Worm (Caenorhabditis elegans): ENCODE data around the gene oac-22.

Gene oac-22

DNA sequence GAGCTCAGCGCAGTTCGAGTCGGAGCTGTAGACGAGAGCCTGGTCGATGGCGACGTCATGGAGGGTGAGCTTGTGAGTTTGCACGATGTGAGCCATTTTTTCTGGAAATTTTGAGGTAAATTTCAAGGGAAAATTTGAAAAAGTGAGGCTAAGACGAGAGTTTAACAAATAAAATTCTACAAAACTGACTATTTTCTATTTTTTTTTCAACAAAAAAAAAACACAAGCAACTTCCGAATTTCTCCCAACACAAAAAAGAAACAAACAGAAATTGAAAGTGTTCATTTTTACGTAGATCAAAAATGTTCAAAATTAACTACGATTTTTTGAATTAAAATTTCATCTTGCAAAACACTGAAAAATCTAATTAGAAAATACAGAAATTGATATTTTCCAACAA lies 11.8 kb upstream of the oac-22 start, which contains the start of gene F37C4.5:
Gene F37C4.5 (minus strand): TSS at position 101 of the 400 bp plus-strand sequence.
- TF ChIP-seq ama-1 (optimal IDR thresholded peaks at IDR 0.05), result no peak
- no peak for TF ChIP-seq efl-3 (GFP tag; optimal IDR thresholded peaks at IDR 0.05)
- no peak for TF ChIP-seq mep-1 (tag; optimal IDR thresholded peaks at IDR 0.05)
- no peak for TF ChIP-seq blmp-1 (tag; optimal IDR thresholded peaks at IDR 0.05)
- TF ChIP-seq nhr-71 (tag; optimal IDR thresholded peaks at IDR 0.05), result no peak
- TF ChIP-seq C34B4.2 (tag; optimal IDR thresholded peaks at IDR 0.05), result no peak
- no peak for TF ChIP-seq tlp-1 (tag; optimal IDR thresholded peaks at IDR 0.05)
- TF ChIP-seq ceh-88 (GFP tag; IDR thresholded peaks at IDR 0.05), result no peak
- TF ChIP-seq mef-2 (tag; optimal IDR thresholded peaks at IDR 0.05), result no peak
- TF ChIP-seq tbx-2 (tag; optimal IDR thresholded peaks at IDR 0.05), result no peak
- no peak for TF ChIP-seq ets-5 (GFP tag; IDR thresholded peaks at IDR 0.05)
- no peak for TF ChIP-seq grh-1 (GFP tag; IDR thresholded peaks at IDR 0.05)
- TF ChIP-seq jun-1 (tag; optimal IDR thresholded peaks at IDR 0.05), result no peak
- no peak for TF ChIP-seq nhr-84 (tag; optimal IDR thresholded peaks at IDR 0.05)
- no peak for TF ChIP-seq egl-13 (tag; optimal IDR thresholded peaks at IDR 0.05)
- no peak for TF ChIP-seq snu-23 (GFP tag; optimal IDR thresholded peaks at IDR 0.05)
- TF ChIP-seq skn-1 (tag; optimal IDR thresholded peaks at IDR 0.05), result no peak
- no peak for TF ChIP-seq dsc-1 (tag; optimal IDR thresholded peaks at IDR 0.05)

DNA sequence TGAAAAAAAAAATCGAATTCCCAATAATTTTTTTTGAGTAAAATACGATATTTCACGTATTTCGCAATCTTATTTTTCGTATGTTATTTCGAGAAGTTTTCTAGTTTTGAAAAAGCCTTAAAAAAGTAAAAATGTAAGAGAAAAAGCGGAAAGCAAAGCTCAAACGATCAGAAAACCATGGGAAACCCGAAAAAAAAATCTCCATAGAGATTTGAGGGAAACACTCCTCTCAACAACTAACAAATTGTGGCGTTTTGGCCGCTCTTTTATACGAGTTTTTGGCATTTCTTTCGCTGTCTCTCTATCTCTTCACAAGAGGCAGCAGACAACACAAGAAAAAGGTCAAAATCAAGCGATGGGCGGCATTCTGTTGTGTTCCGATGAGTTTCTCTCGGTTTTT lies 11.1 kb upstream of the oac-22 start:
- TF ChIP-seq lin-39 (tag; optimal IDR thresholded peaks at IDR 0.05), result no peak
- TF ChIP-seq aly-2 (tag; optimal IDR thresholded peaks at IDR 0.05), result peak; percentile 49
- no peak for TF ChIP-seq C34B4.2 (tag; optimal IDR thresholded peaks at IDR 0.05)
- no peak for TF ChIP-seq jun-1 (tag; optimal IDR thresholded peaks at IDR 0.05)
- TF ChIP-seq irx-1 (tag; optimal IDR thresholded peaks at IDR 0.05), result no peak
- no peak for TF ChIP-seq tlp-1 (tag; optimal IDR thresholded peaks at IDR 0.05)
- peak; percentile 56 for TF ChIP-seq nhr-85 (tag)
- no peak for TF ChIP-seq ceh-8 (GFP tag; optimal IDR thresholded peaks at IDR 0.05)
- peak; percentile 14 for TF ChIP-seq rnt-1 (tag; optimal IDR thresholded peaks at IDR 0.05)
- no peak for TF ChIP-seq unc-130 (tag; optimal IDR thresholded peaks at IDR 0.05)
- TF ChIP-seq egl-13 (tag; optimal IDR thresholded peaks at IDR 0.05), result no peak
- peak; percentile 8 for TF ChIP-seq zip-4 (GFP tag; optimal IDR thresholded peaks at IDR 0.05)
- no peak for TF ChIP-seq pqm-1 (tag; optimal IDR thresholded peaks at IDR 0.05)
- no peak for TF ChIP-seq ceh-88 (GFP tag; IDR thresholded peaks at IDR 0.05)
- no peak for TF ChIP-seq zag-1 (tag; optimal IDR thresholded peaks at IDR 0.05)
- no peak for TF ChIP-seq nhr-12 (tag; optimal IDR thresholded peaks at IDR 0.05)
- TF ChIP-seq unc-86 (tag; optimal IDR thresholded peaks at IDR 0.05), result no peak
- no peak for TF ChIP-seq hlh-4 (tag; optimal IDR thresholded peaks at IDR 0.05)
- TF ChIP-seq mab-9 (GFP tag; IDR thresholded peaks at IDR 0.05), result no peak
- no peak for TF ChIP-seq fos-1 (tag; optimal IDR thresholded peaks at IDR 0.05)
- no peak for TF ChIP-seq xbp-1 (tag; optimal IDR thresholded peaks at IDR 0.05)
- TF ChIP-seq nhr-20 (tag; optimal IDR thresholded peaks at IDR 0.05), result peak; percentile 41
- TF ChIP-seq nhr-77 (tag; optimal IDR thresholded peaks at IDR 0.05), result no peak
- TF ChIP-seq pax-3 (tag; optimal IDR thresholded peaks at IDR 0.05), result no peak
- TF ChIP-seq unc-62 (GFP tag; optimal IDR thresholded peaks at IDR 0.05), result no peak
- peak; percentile 60 for TF ChIP-seq fkh-8 (tag; optimal IDR thresholded peaks at IDR 0.05)
- TF ChIP-seq ets-5 (GFP tag; IDR thresholded peaks at IDR 0.05), result no peak
- TF ChIP-seq efl-1 (optimal IDR thresholded peaks at IDR 0.05), result peak; percentile 34 to 46
- peak in 1 of 2 experiments; percentile 17 for TF ChIP-seq efl-1 (GFP tag; optimal IDR thresholded peaks at IDR 0.05 in 1 of 2)
- TF ChIP-seq lin-13 (GFP tag; optimal IDR thresholded peaks at IDR 0.05), result no peak
- TF ChIP-seq elt-3 (tag; optimal IDR thresholded peaks at IDR 0.05), result peak in 2 of 6 experiments; percentile 0 to 10
- TF ChIP-seq ztf-11 (tag; optimal IDR thresholded peaks at IDR 0.05), result no peak
- TF ChIP-seq Y116A8C.19 (tag; optimal IDR thresholded peaks at IDR 0.05; ENCODE audit: borderline replicate concordance), result no peak
- no peak for TF ChIP-seq mdl-1 (tag; optimal IDR thresholded peaks at IDR 0.05)
- TF ChIP-seq nhr-11 (tag; optimal IDR thresholded peaks at IDR 0.05), result no peak
- peak; percentile 22 for TF ChIP-seq nhr-47 (tag; optimal IDR thresholded peaks at IDR 0.05)
- peak in 1 of 3 experiments; percentile 10 for TF ChIP-seq ceh-82 (tag; optimal IDR thresholded peaks at IDR 0.05)
- TF ChIP-seq mef-2 (tag; optimal IDR thresholded peaks at IDR 0.05), result no peak
- no peak for TF ChIP-seq snpc-4 (tag; optimal IDR thresholded peaks at IDR 0.05)
- TF ChIP-seq sptf-1 (tag; optimal IDR thresholded peaks at IDR 0.05), result no peak
- TF ChIP-seq nhr-76 (tag; optimal IDR thresholded peaks at IDR 0.05), result no peak
- TF ChIP-seq grh-1 (GFP tag; IDR thresholded peaks at IDR 0.05), result no peak
- TF ChIP-seq hpl-2 (GFP tag; optimal IDR thresholded peaks at IDR 0.05), result no peak
